Fruit fly (Drosophila melanogaster): ENCODE measurements around the gene net.

DNA sequence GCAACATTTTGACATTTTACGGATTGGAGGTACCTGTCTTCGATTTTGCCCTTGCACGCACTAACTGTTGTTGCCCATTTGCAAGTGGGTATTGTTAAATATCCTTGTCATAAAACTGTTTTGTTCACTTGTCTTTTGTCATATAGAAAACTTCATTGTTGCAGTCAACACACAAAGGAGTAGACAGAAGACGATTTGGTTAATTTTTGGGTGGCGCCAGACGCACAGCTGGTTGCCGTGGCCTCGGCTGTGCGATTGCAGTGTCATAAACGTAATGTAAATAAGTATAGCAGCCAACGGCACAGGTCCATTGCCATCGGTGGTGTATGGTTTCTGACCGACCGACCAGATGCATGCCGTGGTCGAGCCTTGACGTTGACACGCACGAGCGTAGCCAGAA, 4.1 kb upstream of the net start:
- TF ChIP-seq CG13204 (GFP tag; optimal IDR thresholded peaks at IDR 0.05), result no peak
- TF ChIP-seq CG4496 (GFP tag; IDR thresholded peaks at IDR 0.05), result no peak
- TF ChIP-seq fd96Ca (GFP tag; IDR thresholded peaks at IDR 0.05), result no peak
- TF ChIP-seq Pif1B (GFP tag; optimal IDR thresholded peaks at IDR 0.05), result no peak
- TF ChIP-seq EcR (GFP tag; optimal IDR thresholded peaks at IDR 0.05), result no peak
